Worm (Caenorhabditis elegans) whole organism, early embryonic: Measurements from ENCODE around the gene atad-3.

ENCODE experiments used
- ama-1 ChIP-seq: fragments of 150-350 bp; optimal IDR thresholded peaks from 2 replicates; lab custom pipeline; 2014
- flt-1 ChIP-seq: fragments of 200-800 bp; sonication (Bioruptor generic); IDR thresholded peaks from 2 replicates; pipeline ENCODE4 v1.3.6; 2022; ENCODE audit warnings: missing genetic modification characterization, missing compliant biosample characterization
- hmg-4 ChIP-seq: fragments of 200-800 bp; sonication (Bioruptor generic); optimal IDR thresholded peaks from 2 replicates; lab custom pipeline; 2018; ENCODE audit warnings: mild to moderate bottlenecking, missing genetic modification characterization, missing compliant biosample characterization
- tbx-11 ChIP-seq: fragments of 200-800 bp; sonication (Bioruptor generic); IDR thresholded peaks from 2 replicates; pipeline ENCODE4 v1.3.6; 2022; ENCODE audit warnings: missing genetic modification characterization, missing compliant biosample characterization

DNA sequence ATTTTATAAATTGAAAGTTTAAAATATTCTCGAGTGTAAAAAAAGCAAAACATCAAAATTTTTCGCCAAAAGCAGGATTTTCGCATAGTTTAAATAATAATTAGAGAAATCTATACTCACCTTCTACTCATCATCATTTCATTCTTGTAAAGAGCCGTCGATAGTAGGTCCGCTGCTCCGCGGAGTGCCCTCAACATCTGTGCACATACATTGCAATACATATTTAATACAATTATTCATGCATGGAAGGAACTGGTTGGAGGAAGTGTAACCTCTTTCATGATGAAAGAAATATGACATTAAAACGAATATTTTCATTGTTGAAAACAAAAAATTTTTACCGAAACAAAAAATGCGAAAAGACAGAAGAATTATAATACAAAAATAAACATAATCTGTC, 6.5 kb upstream of the atad-3 start, which contains the start of gene mrps-14:
- TF ChIP-seq tbx-11 (GFP tag; lab: Robert Waterston, UW) (no peak), ama-1 (lab: Kevin White, UChicago) (no peak), hmg-4 (GFP tag; lab: Kevin White, UChicago) (no peak), flt-1 (GFP tag; lab: Robert Waterston, UW) (no peak)
